Worm (Caenorhabditis elegans) whole organism, L3 larva: Measurements from ENCODE around the gene F53F4.11.

Source experiments
- aly-2 ChIP-seq: fragments of 150-350 bp; optimal IDR thresholded peaks from 2 replicates; lab custom pipeline; 2014; ENCODE audit warnings: missing biosample characterization, missing genetic modification characterization
- ceh-28 ChIP-seq: fragments of 150-350 bp; optimal IDR thresholded peaks from 2 replicates; lab custom pipeline; 2014; ENCODE audit warnings: missing biosample characterization, missing genetic modification reagents, missing genetic modification characterization
- ceh-9 ChIP-seq: sonication (generic microtip); optimal IDR thresholded peaks from 2 replicates; lab custom pipeline; 2018; ENCODE audit warnings: missing biosample characterization, missing genetic modification characterization
- daf-12 ChIP-seq: fragments of 150-350 bp; optimal IDR thresholded peaks from 2 replicates; lab custom pipeline; 2014; ENCODE audit warnings: missing biosample characterization, missing genetic modification reagents, missing genetic modification characterization
- elt-1 ChIP-seq: fragments of 150-350 bp; optimal IDR thresholded peaks from 2 replicates; lab custom pipeline; 2014; ENCODE audit warnings: missing biosample characterization, missing genetic modification characterization
- fkh-10 ChIP-seq: sonication (generic microtip); optimal IDR thresholded peaks from 2 replicates; lab custom pipeline; 2017; ENCODE audit warnings: missing biosample characterization, missing genetic modification reagents, missing genetic modification characterization
- lin-39 ChIP-seq: fragments of 150-350 bp; optimal IDR thresholded peaks from 2 replicates; lab custom pipeline; 2018; ENCODE audit warnings: missing biosample characterization, missing genetic modification reagents, missing genetic modification characterization
- lsy-12 ChIP-seq: sonication (generic microtip); optimal IDR thresholded peaks from 2 replicates; lab custom pipeline; 2016; ENCODE audit warnings: mild to moderate bottlenecking, missing genetic modification characterization, missing compliant biosample characterization
- nhr-11 ChIP-seq: fragments of 150-350 bp; optimal IDR thresholded peaks from 2 replicates; lab custom pipeline; 2014; ENCODE audit warnings: missing biosample characterization, missing genetic modification characterization
- nhr-12 ChIP-seq: fragments of 150-350 bp; optimal IDR thresholded peaks from 2 replicates; lab custom pipeline; 2014; ENCODE audit warnings: missing biosample characterization, missing genetic modification characterization
- nhr-28 ChIP-seq: fragments of 150-350 bp; optimal IDR thresholded peaks from 2 replicates; lab custom pipeline; 2014; ENCODE audit warnings: missing biosample characterization, missing genetic modification characterization
- nhr-76 ChIP-seq: fragments of 150-350 bp; sonication (generic microtip); optimal IDR thresholded peaks from 5 replicates; lab custom pipeline; 2014; ENCODE audit warnings: missing biosample characterization, missing genetic modification characterization
- nhr-77 ChIP-seq: fragments of 150-350 bp; optimal IDR thresholded peaks from 2 replicates; lab custom pipeline; 2014; ENCODE audit warnings: missing biosample characterization, missing genetic modification characterization
- tbx-2 ChIP-seq: sonication (generic microtip); optimal IDR thresholded peaks from 2 replicates; lab custom pipeline; 2016; ENCODE audit warnings: mild to moderate bottlenecking, missing genetic modification characterization, missing compliant biosample characterization

- TF ChIP-seq nhr-28 (tag; lab: Kevin White, UChicago) (no peak), nhr-12 (tag; lab: Kevin White, UChicago) (no peak), fkh-10 (no peak), aly-2 (tag; lab: Kevin White, UChicago) (no peak), tbx-2 (tag; lab: Kevin White, UChicago) (no peak), ceh-9 (tag; lab: Kevin White, UChicago) (no peak), elt-1 (no peak), nhr-77 (tag; lab: Kevin White, UChicago) (no peak), nhr-76 (tag; lab: Kevin White, UChicago) (no peak), daf-12 (no peak), lsy-12 (tag; lab: Kevin White, UChicago) (no peak), ceh-28 (tag; lab: Kevin White, UChicago) (no peak), lin-39 (tag; lab: Kevin White, UChicago) (no peak), nhr-11 (tag; lab: Kevin White, UChicago) (no peak)
Measured at ce11 chrV:13608486-13608885, 15.8 kb downstream of the F53F4.11 start.
